Fruit fly (Drosophila melanogaster): Measurements from ENCODE around the gene Ppcs.

DNA sequence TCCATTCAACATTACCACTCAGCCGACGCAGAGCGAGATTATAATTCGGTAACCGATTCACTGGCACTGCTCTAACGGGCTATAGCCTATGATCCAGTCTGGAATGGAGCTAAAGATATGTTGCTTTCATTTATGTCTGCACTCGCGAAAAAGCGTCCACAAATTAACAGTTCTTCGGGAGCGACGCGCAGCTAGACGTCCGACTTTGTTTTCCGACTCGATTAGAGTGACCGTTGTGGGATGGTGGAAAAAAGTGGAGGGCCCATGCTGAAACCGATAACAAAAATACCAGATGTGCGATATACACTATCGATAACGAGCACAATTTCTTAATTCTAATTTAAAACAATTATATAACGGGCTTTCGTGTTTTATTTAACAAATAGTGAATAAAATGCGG, 53.7 kb downstream of the Ppcs start, which contains the start of gene cdi:
- TF ChIP-seq CG32121 (GFP tag; IDR thresholded peaks at IDR 0.05) = no peak
- TF ChIP-seq Pif1B (GFP tag; optimal IDR thresholded peaks at IDR 0.05) = no peak
